Fruit fly (Drosophila melanogaster): ENCODE results near the gene CG43145.
A peak's percentile ranks its signal among the peaks of the same experiment; 100 is the strongest.

Gene CG43145

dm6 chr2L:3740443-3740842 is 38.8 kb downstream of the CG43145 start (continued):
- TF ChIP-seq abd-A (tag; optimal IDR thresholded peaks at IDR 0.05) (peak; percentile 25), Atf3 (GFP tag; optimal IDR thresholded peaks at IDR 0.05) (no peak), lilli (GFP tag; optimal IDR thresholded peaks at IDR 0.05) (peak; percentile 9), dmrt11E (tag; optimal IDR thresholded peaks at IDR 0.05) (no peak), CG15269 (tag; optimal IDR thresholded peaks at IDR 0.05) (peak; percentile 29), gsb (GFP tag; IDR thresholded peaks at IDR 0.05) (no peak), Taf1 (GFP tag; IDR thresholded peaks at IDR 0.05) (no peak), jigr1 (GFP tag; IDR thresholded peaks at IDR 0.05) (no peak), CG17186 (GFP tag; optimal IDR thresholded peaks at IDR 0.05) (no peak), H2.0 (GFP tag; IDR thresholded peaks at IDR 0.05) (no peak), Camta (GFP tag; optimal IDR thresholded peaks at IDR 0.05) (no peak), Hr3 (GFP tag; optimal IDR thresholded peaks at IDR 0.05) (no peak), dmrt99B (tag; optimal IDR thresholded peaks at IDR 0.05) (peak; percentile 40), zfh2 (GFP tag; optimal IDR thresholded peaks at IDR 0.05) (no peak), CoRest (tag; optimal IDR thresholded peaks at IDR 0.05) (peak; percentile 12), MESR4 (GFP tag; optimal IDR thresholded peaks at IDR 0.05) (no peak), Atf6 (GFP tag; IDR thresholded peaks at IDR 0.05) (0 out of 2 replicates have a peak, but pooled peaks have one; percentile 22), CG4820 (GFP tag; optimal IDR thresholded peaks at IDR 0.05) (no peak), CG3281 (GFP tag; optimal IDR thresholded peaks at IDR 0.05) (peak; percentile 31), CG18599 (GFP tag; optimal IDR thresholded peaks at IDR 0.05) (peak; percentile 53), CG10959 (GFP tag; IDR thresholded peaks at IDR 0.05) (no peak), CG11504 (tag; optimal IDR thresholded peaks at IDR 0.05) (peak; percentile 51), CG10543 (GFP tag; optimal IDR thresholded peaks at IDR 0.05) (no peak), CG11696 (GFP tag; IDR thresholded peaks at IDR 0.05) (no peak), knrl (GFP tag; IDR thresholded peaks at IDR 0.05; ENCODE audit: partially characterized antibody) (no peak), Rfx (GFP tag; IDR thresholded peaks at IDR 0.05) (peak; percentile 25), Fer1 (GFP tag; optimal IDR thresholded peaks at IDR 0.05) (peak; percentile 39), Hr51 (GFP tag; optimal IDR thresholded peaks at IDR 0.05) (peak in 1 of 2 experiments; percentile 33), lola (GFP tag; optimal IDR thresholded peaks at IDR 0.05) (no peak), CG9932 (GFP tag; IDR thresholded peaks at IDR 0.05) (no peak), CG7839 (tag; optimal IDR thresholded peaks at IDR 0.05) (peak; percentile 46), CG30431 (GFP tag; optimal IDR thresholded peaks at IDR 0.05) (no peak), eyg (GFP tag; optimal IDR thresholded peaks at IDR 0.05) (no peak), stwl (tag; optimal IDR thresholded peaks at IDR 0.05) (peak; percentile 3), B-H1 (GFP tag; IDR thresholded peaks at IDR 0.05) (no peak), z (GFP tag; IDR thresholded peaks at IDR 0.05) (no peak), croc (GFP tag; conservative IDR thresholded peaks at IDR 0.05) (no peak), luna (GFP tag; optimal IDR thresholded peaks at IDR 0.05) (no peak), tx (GFP tag; optimal IDR thresholded peaks at IDR 0.05) (no peak), CG2120 (GFP tag; optimal IDR thresholded peaks at IDR 0.05) (peak; percentile 50), inv (GFP tag; IDR thresholded peaks at IDR 0.05; ENCODE audit: partially characterized antibody) (no peak), caup (GFP tag; optimal IDR thresholded peaks at IDR 0.05; ENCODE audit: severe bottlenecking) (peak; percentile 2), cato (GFP tag; optimal IDR thresholded peaks at IDR 0.05; ENCODE audit: borderline replicate concordance) (no peak), pfk (GFP tag; optimal IDR thresholded peaks at IDR 0.05) (no peak), YL-1 (GFP tag; optimal IDR thresholded peaks at IDR 0.05) (no peak), lov (optimal IDR thresholded peaks at IDR 0.05) (no peak), lov (GFP tag; IDR thresholded peaks at IDR 0.05) (no peak), CG30020 (tag; optimal IDR thresholded peaks at IDR 0.05) (no peak), Fer3 (tag; optimal IDR thresholded peaks at IDR 0.05) (peak; percentile 12), onecut (GFP tag; IDR thresholded peaks at IDR 0.05) (no peak), lmd (GFP tag; IDR thresholded peaks at IDR 0.05) (peak; percentile 11; the same call in 1 of the 2 replicates)
